Worm (Caenorhabditis elegans) whole organism, L4/young adult: Measurements from ENCODE around the gene nhr-242.

ENCODE experiments used
- W03F9.2 ChIP-seq: fragments of 150-350 bp; optimal IDR thresholded peaks from 2 replicates; lab custom pipeline; 2014; ENCODE audit warnings: missing biosample characterization, missing genetic modification characterization
- dao-5 ChIP-seq: sonication (generic microtip); optimal IDR thresholded peaks from 2 replicates; lab custom pipeline; 2016; ENCODE audit warnings: missing genotype, missing genetic modification characterization, moderate library complexity, missing compliant biosample characterization
- him-1 ChIP-seq: sonication (generic microtip); optimal IDR thresholded peaks from 2 replicates; lab custom pipeline; 2016; ENCODE audit warnings: missing genotype, missing genetic modification reagents, missing genetic modification characterization, missing compliant biosample characterization

DNA sequence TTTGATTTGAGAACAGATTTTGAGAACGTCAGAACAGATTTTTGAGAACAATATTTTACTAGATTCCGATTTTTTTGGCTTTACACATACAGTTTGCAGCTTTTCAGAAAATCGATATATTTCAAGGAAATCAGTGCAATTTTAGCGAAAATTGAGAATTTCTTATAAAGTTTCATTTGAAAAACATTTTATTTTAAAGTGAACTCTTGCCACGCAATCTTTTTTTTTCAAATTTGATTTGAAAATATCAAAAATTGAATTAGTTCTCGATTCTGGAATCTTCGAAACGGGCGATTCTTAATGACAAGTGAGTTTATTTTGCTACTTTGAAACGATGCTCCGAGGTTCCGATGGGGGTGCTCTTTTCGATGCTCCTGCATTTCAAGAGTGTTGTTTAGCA, 9.3 kb downstream of the nhr-242 start, which contains the start of gene Y69A2AR.51:
- TF ChIP-seq him-1 (tag; lab: Kevin White, UChicago) (no peak), dao-5 (tag; lab: Kevin White, UChicago) (no peak), W03F9.2 (tag; lab: Kevin White, UChicago) (no peak)
